Worm (Caenorhabditis elegans): Measurements from ENCODE around the gene F54E2.9.

ce11 chrV:2836501-2836900, 22.7 kb upstream of the F54E2.9 start, which contains the start of gene srj-45:
- TF ChIP-seq mdl-1 (tag; optimal IDR thresholded peaks at IDR 0.05) (no peak), snpc-4 (tag; optimal IDR thresholded peaks at IDR 0.05) (no peak), ztf-4 (tag; optimal IDR thresholded peaks at IDR 0.05) (no peak), pqm-1 (tag; optimal IDR thresholded peaks at IDR 0.05) (no peak), unc-39 (tag; optimal IDR thresholded peaks at IDR 0.05) (no peak), ceh-82 (tag; optimal IDR thresholded peaks at IDR 0.05) (no peak), pha-4 (tag; optimal IDR thresholded peaks at IDR 0.05) (no peak), elt-3 (tag; optimal IDR thresholded peaks at IDR 0.05) (no peak), nhr-237 (tag; optimal IDR thresholded peaks at IDR 0.05) (no peak), nhr-76 (tag; optimal IDR thresholded peaks at IDR 0.05) (no peak), elt-1 (tag; optimal IDR thresholded peaks at IDR 0.05) (no peak), ztf-11 (tag; optimal IDR thresholded peaks at IDR 0.05) (no peak)
